Worm (Caenorhabditis elegans): Measurements from ENCODE around the gene ntl-11.
A peak's percentile ranks its signal among the peaks of the same experiment; 100 is the strongest.

ntl-11 gene

ce11 chrIV:15473588-15474271, 2.4 kb upstream of the ntl-11 start, which contains the start of gene Y73F8A.26:
Gene Y73F8A.26, plus strand, starts transcription at chrIV:15473660.
- TF ChIP-seq nhr-76 (tag; optimal IDR thresholded peaks at IDR 0.05), result no peak
- peak; percentile 29 for TF ChIP-seq nhr-2 (tag; optimal IDR thresholded peaks at IDR 0.05)
- TF ChIP-seq ceh-43 (GFP tag; optimal IDR thresholded peaks at IDR 0.05), result no peak
- TF ChIP-seq cnd-1 (tag; optimal IDR thresholded peaks at IDR 0.05), result no peak
- no peak for TF ChIP-seq ceh-39 (tag; optimal IDR thresholded peaks at IDR 0.05)
- TF ChIP-seq hlh-1 (tag; optimal IDR thresholded peaks at IDR 0.05), result peak; percentile 74
- no peak for TF ChIP-seq ham-2 (GFP tag; optimal IDR thresholded peaks at IDR 0.05)
- no peak for TF ChIP-seq tbx-8 (GFP tag; optimal IDR thresholded peaks at IDR 0.05)
- TF ChIP-seq ceh-83 (GFP tag; optimal IDR thresholded peaks at IDR 0.05), result no peak

ce11 chrIV:15472387-15472859, 1.1 kb upstream of the ntl-11 start, which contains the start of gene Y73F8A.27:
Gene Y73F8A.27, plus strand, starts transcription at chrIV:15472809.
- TF ChIP-seq blmp-1 (tag; optimal IDR thresholded peaks at IDR 0.05), result no peak
- TF ChIP-seq lsy-2 (tag; optimal IDR thresholded peaks at IDR 0.05), result peak; percentile 73
- TF ChIP-seq nhr-28 (tag; optimal IDR thresholded peaks at IDR 0.05), result no peak
- peak; percentile 11 for TF ChIP-seq unc-120 (tag; optimal IDR thresholded peaks at IDR 0.05; ENCODE audit: poor library complexity, severe bottlenecking)
- TF ChIP-seq ceh-43 (GFP tag; optimal IDR thresholded peaks at IDR 0.05), result no peak
- TF ChIP-seq lin-13 (tag; optimal IDR thresholded peaks at IDR 0.05), result peak; percentile 79
- TF ChIP-seq pha-4 (tag; optimal IDR thresholded peaks at IDR 0.05), result peak; percentile 87
- no peak for TF ChIP-seq ceh-83 (GFP tag; optimal IDR thresholded peaks at IDR 0.05)
- no peak for TF ChIP-seq sem-2 (GFP tag; optimal IDR thresholded peaks at IDR 0.05)
- TF ChIP-seq ztf-11 (tag; optimal IDR thresholded peaks at IDR 0.05), result no peak
- peak; percentile 74 for TF ChIP-seq nhr-237 (tag; optimal IDR thresholded peaks at IDR 0.05)
- TF ChIP-seq mep-1 (tag; optimal IDR thresholded peaks at IDR 0.05), result peak; percentile 93
- no peak for TF ChIP-seq nhr-76 (tag; optimal IDR thresholded peaks at IDR 0.05)
- no peak for TF ChIP-seq nhr-12 (tag; optimal IDR thresholded peaks at IDR 0.05)
- TF ChIP-seq mab-5 (tag; optimal IDR thresholded peaks at IDR 0.05), result peak; percentile 33
- TF ChIP-seq drap-1 (GFP tag; optimal IDR thresholded peaks at IDR 0.05), result peak; percentile 38
- TF ChIP-seq hlh-1 (tag; optimal IDR thresholded peaks at IDR 0.05), result peak; percentile 33
- no peak for TF ChIP-seq snpc-4 (tag; optimal IDR thresholded peaks at IDR 0.05)
- TF ChIP-seq M03D4.4 (tag; optimal IDR thresholded peaks at IDR 0.05), result peak; percentile 24
- TF ChIP-seq ham-2 (GFP tag; optimal IDR thresholded peaks at IDR 0.05), result no peak
- peak; percentile 63 for TF ChIP-seq ceh-39 (tag; optimal IDR thresholded peaks at IDR 0.05)
- no peak for TF ChIP-seq bed-3 (GFP tag; optimal IDR thresholded peaks at IDR 0.05)
- TF ChIP-seq cnd-1 (tag; optimal IDR thresholded peaks at IDR 0.05), result no peak
- peak; percentile 32 for TF ChIP-seq nhr-2 (tag; optimal IDR thresholded peaks at IDR 0.05)
- no peak for TF ChIP-seq unc-62 (GFP tag; optimal IDR thresholded peaks at IDR 0.05)
- TF ChIP-seq elt-1 (tag; optimal IDR thresholded peaks at IDR 0.05; ENCODE audit: borderline replicate concordance, insufficient read depth), result no peak
- peak; percentile 61 for TF ChIP-seq sptf-1 (tag; optimal IDR thresholded peaks at IDR 0.05)
- no peak for TF ChIP-seq elt-3 (tag; optimal IDR thresholded peaks at IDR 0.05)
- TF ChIP-seq ces-1 (GFP tag; optimal IDR thresholded peaks at IDR 0.05), result peak; percentile 72
- TF ChIP-seq tbx-8 (GFP tag; optimal IDR thresholded peaks at IDR 0.05), result no peak
- no peak for TF ChIP-seq unc-39 (tag; optimal IDR thresholded peaks at IDR 0.05)

DNA sequence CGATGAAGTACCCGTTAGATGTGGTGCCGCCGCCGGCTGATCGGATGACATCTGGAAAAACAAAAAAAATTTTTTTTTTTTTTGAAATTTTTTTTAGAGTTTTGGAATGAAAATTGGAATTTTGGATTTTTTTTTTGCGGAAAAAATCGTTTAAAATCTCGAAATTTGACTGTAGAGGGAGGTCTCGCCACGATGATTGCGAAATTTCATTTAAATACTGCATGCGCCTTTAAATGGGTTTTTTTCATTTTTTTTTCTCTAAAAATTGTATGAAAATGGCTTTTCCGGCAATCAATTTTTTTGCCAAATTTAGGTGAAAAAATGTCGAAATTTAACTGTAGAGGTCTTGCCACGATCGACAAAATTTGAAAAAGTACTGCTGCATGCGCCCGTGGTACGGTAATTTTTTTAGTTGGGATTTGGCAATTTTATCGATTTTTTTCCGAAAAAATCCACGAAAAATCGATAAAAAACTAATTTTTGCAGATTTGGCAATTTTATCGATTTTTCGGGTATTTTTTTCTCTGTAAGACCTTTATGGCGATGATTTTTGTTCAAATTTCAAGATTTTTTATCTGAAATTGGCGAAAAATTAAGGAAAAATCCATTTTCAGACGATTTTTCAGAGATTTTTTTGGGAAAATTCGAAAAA, 18.0 kb downstream of the ntl-11 start, which contains the start of gene gtf-2H4:
Gene gtf-2H4 (minus strand): TSS at position 51 of the 652 bp plus-strand sequence.
- TF ChIP-seq bed-3 (GFP tag; optimal IDR thresholded peaks at IDR 0.05) (no peak), ceh-83 (GFP tag; optimal IDR thresholded peaks at IDR 0.05) (no peak), unc-62 (GFP tag; optimal IDR thresholded peaks at IDR 0.05) (no peak), mls-2 (tag; optimal IDR thresholded peaks at IDR 0.05) (no peak), lin-32 (GFP tag; optimal IDR thresholded peaks at IDR 0.05) (no peak), flh-1 (GFP tag; optimal IDR thresholded peaks at IDR 0.05) (no peak), ceh-39 (tag; optimal IDR thresholded peaks at IDR 0.05) (no peak), nhr-12 (tag; optimal IDR thresholded peaks at IDR 0.05) (no peak), lsy-2 (tag; optimal IDR thresholded peaks at IDR 0.05) (no peak), elt-3 (tag; optimal IDR thresholded peaks at IDR 0.05) (no peak), cnd-1 (tag; optimal IDR thresholded peaks at IDR 0.05) (no peak)

Measured in whole organism, mixed stage, embryonic.